Worm (Caenorhabditis elegans): ENCODE data around the gene F27E5.9.

DNA sequence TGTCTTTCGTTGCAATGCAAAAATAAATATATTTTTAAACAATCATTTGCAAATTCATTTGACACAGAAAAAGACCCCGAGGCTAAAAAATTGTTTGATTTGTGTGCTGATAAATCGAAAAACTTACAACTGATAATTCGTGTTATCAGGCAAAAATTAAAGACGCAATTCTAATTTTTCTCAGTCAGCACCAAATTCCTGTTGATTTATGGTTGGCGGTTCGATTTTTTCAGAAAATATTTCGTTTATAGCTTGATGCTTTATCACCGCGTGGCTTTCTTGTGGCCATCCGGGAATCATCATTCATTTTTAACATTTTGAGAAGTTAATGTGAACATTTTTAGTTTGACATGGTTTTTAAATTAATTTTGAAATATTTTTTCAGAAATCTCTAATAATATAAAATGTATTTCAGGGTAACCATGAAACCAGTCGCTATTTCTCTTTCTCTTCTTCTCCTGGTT lies 4.5 kb downstream of the F27E5.9 start, which contains the start of gene asah-2:
- TF ChIP-seq nhr-28 (tag; optimal IDR thresholded peaks at IDR 0.05) (no peak), unc-62 (GFP tag; optimal IDR thresholded peaks at IDR 0.05) (no peak), elt-1 (tag; optimal IDR thresholded peaks at IDR 0.05; ENCODE audit: borderline replicate concordance, insufficient read depth) (no peak), lin-13 (tag; optimal IDR thresholded peaks at IDR 0.05) (no peak), nhr-2 (tag; optimal IDR thresholded peaks at IDR 0.05) (no peak), flh-1 (GFP tag; optimal IDR thresholded peaks at IDR 0.05) (no peak), ztf-11 (tag; optimal IDR thresholded peaks at IDR 0.05) (no peak)
